Worm (Caenorhabditis elegans) whole organism, L1 larva: ENCODE measurements around the gene srw-121.

Experiments
- aly-2 ChIP-seq: fragments of 150-350 bp; optimal IDR thresholded peaks from 2 replicates; lab custom pipeline; 2014; ENCODE audit warnings: missing biosample characterization, missing genetic modification characterization
- fkh-10 ChIP-seq: sonication (generic microtip); optimal IDR thresholded peaks from 2 replicates; lab custom pipeline; 2017; ENCODE audit warnings: missing biosample characterization, missing genetic modification reagents, missing genetic modification characterization
- jun-1 ChIP-seq: fragments of 150-350 bp; optimal IDR thresholded peaks from 2 replicates; lab custom pipeline; 2014; ENCODE audit warnings: missing biosample characterization, missing genetic modification reagents, missing genetic modification characterization
- nhr-237 ChIP-seq: fragments of 150-350 bp; optimal IDR thresholded peaks from 2 replicates; lab custom pipeline; 2014; ENCODE audit warnings: missing biosample characterization, missing genetic modification characterization
- nhr-90 ChIP-seq: sonication (generic microtip); optimal IDR thresholded peaks from 2 replicates; lab custom pipeline; 2016; ENCODE audit warnings: mild to moderate bottlenecking, missing genetic modification characterization, missing compliant biosample characterization; ENCODE audit not compliant: poor library complexity
- pqm-1 ChIP-seq: sonication (generic microtip); optimal IDR thresholded peaks from 3 replicates; lab custom pipeline; 2017; ENCODE audit warnings: missing biosample characterization, missing genetic modification characterization
- snpc-4 ChIP-seq: fragments of 150-350 bp; optimal IDR thresholded peaks from 2 replicates; lab custom pipeline; 2014; ENCODE audit warnings: missing biosample characterization, missing genetic modification characterization
- sptf-1 ChIP-seq: fragments of 150-350 bp; optimal IDR thresholded peaks from 2 replicates; lab custom pipeline; 2014; ENCODE audit warnings: missing biosample characterization, missing genetic modification characterization
- unc-62 ChIP-seq: fragments of 150-350 bp; optimal IDR thresholded peaks from 2 replicates; lab custom pipeline; 2014; ENCODE audit warnings: missing biosample characterization, missing genetic modification reagents, missing genetic modification characterization

DNA sequence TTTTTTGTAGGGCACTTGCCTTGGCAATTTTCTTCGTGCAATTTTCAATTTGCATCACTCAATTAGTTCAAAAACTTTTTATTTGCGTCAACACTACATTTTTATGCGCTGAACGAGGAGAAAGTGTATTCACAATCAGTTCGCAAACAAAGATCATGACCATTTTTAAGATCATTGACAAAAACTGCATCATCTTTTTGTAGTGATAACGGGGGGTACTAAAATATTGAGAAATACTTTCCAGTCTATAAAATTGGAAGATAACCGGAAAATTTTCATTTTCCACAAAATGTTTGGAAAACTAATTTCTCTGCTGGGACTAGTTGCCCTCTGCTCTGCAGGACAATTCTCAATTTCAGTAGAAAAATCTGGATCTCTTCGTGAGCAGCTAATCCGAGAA is 32.9 kb upstream of the srw-121 start, which contains the start of gene asp-8:
- no peak for TF ChIP-seq nhr-237
- TF ChIP-seq pqm-1, result no peak
- no peak for TF ChIP-seq jun-1 (tag; lab: Kevin White, UChicago)
- no peak for TF ChIP-seq aly-2 (tag; lab: Kevin White, UChicago)
- TF ChIP-seq snpc-4 (tag; lab: Kevin White, UChicago), result no peak
- no peak for TF ChIP-seq sptf-1 (tag; lab: Kevin White, UChicago)
- TF ChIP-seq nhr-90, result no peak
- TF ChIP-seq unc-62, result no peak
- no peak for TF ChIP-seq fkh-10 (GFP tag; lab: Kevin White, UChicago)
